Fruit fly (Drosophila melanogaster) whole organism, embryonic: Measurements from ENCODE around the gene CG10761.

Source experiments
- BEAF-32 ChIP-seq: fragments of 200-800 bp; sonication (Bioruptor generic); optimal IDR thresholded peaks from 3 replicates; lab custom pipeline; 2017; ENCODE audit warnings: missing biosample characterization, missing genetic modification characterization, mild to moderate bottlenecking, moderate library complexity, missing genetic modification reagents
- CG10267 ChIP-seq: fragments of 200-800 bp; sonication (Bioruptor generic); optimal IDR thresholded peaks from 2 replicates; lab custom pipeline; 2018; ENCODE audit warnings: missing biosample characterization, mild to moderate bottlenecking, missing genetic modification characterization, moderate library complexity
- CG14710 ChIP-seq: fragments of 200-800 bp; sonication (Bioruptor generic); optimal IDR thresholded peaks from 3 replicates; lab custom pipeline; 2019; ENCODE audit warnings: missing biosample characterization, mild to moderate bottlenecking, missing genetic modification characterization, moderate library complexity
- CG15514 ChIP-seq: fragments of 200-800 bp; sonication (Bioruptor generic); optimal IDR thresholded peaks from 3 replicates; lab custom pipeline; 2017; ENCODE audit warnings: missing biosample characterization, missing genetic modification characterization, mild to moderate bottlenecking, moderate library complexity, missing genetic modification reagents
- CG17359 ChIP-seq: fragments of 200-800 bp; sonication (Bioruptor generic); optimal IDR thresholded peaks from 3 replicates; lab custom pipeline; 2018; ENCODE audit warnings: missing biosample characterization, mild to moderate bottlenecking, missing genetic modification characterization, moderate library complexity
- CG17361 ChIP-seq: fragments of 200-800 bp; sonication (Bioruptor generic); IDR thresholded peaks from 3 replicates; pipeline ENCODE4 v1.3.6; 2022; ENCODE audit warnings: missing biosample characterization, missing genetic modification characterization
- CG17612 ChIP-seq: fragments of 200-800 bp; sonication (Bioruptor generic); IDR thresholded peaks from 2 replicates; pipeline ENCODE4 v1.3.6; 2022; ENCODE audit warnings: missing biosample characterization, missing genetic modification characterization
- CG18011 ChIP-seq: fragments of 200-800 bp; sonication (Bioruptor generic); optimal IDR thresholded peaks from 2 replicates; lab custom pipeline; 2017; ENCODE audit warnings: missing biosample characterization, missing genetic modification characterization, mild to moderate bottlenecking, moderate library complexity, missing genotype
- CG2116 ChIP-seq: fragments of 200-800 bp; sonication (Bioruptor generic); optimal IDR thresholded peaks from 3 replicates; lab custom pipeline; 2018; ENCODE audit warnings: missing biosample characterization, mild to moderate bottlenecking, missing genetic modification characterization
- CG32767 ChIP-seq: fragments of 200-800 bp; sonication (Bioruptor generic); IDR thresholded peaks from 2 replicates; pipeline ENCODE4 v1.3.6; 2022; ENCODE audit warnings: missing biosample characterization, missing genetic modification characterization
- CG4328 ChIP-seq: fragments of 200-800 bp; sonication (Bioruptor generic); optimal IDR thresholded peaks from 3 replicates; lab custom pipeline; 2017; ENCODE audit warnings: missing biosample characterization, missing genetic modification reagents, missing genetic modification characterization
- CG4617 ChIP-seq: fragments of 200-800 bp; sonication (Bioruptor generic); optimal IDR thresholded peaks from 3 replicates; lab custom pipeline; 2016; ENCODE audit warnings: missing biosample characterization, missing genetic modification characterization, borderline replicate concordance
- CG4820 ChIP-seq: fragments of 200-800 bp; sonication (Bioruptor generic); optimal IDR thresholded peaks from 3 replicates; lab custom pipeline; 2016; ENCODE audit warnings: missing biosample characterization, missing genetic modification characterization
- CG8924 ChIP-seq: fragments of 200-800 bp; optimal IDR thresholded peaks from 3 replicates; lab custom pipeline; 2019; ENCODE audit warnings: missing biosample characterization, mild to moderate bottlenecking, missing genetic modification characterization, moderate library complexity
- CTCF ChIP-seq: fragments of 200-800 bp; sonication (Bioruptor generic); optimal IDR thresholded peaks from 2 replicates; lab custom pipeline; 2017; ENCODE audit warnings: missing biosample characterization, mild to moderate bottlenecking, missing genetic modification characterization, moderate library complexity
- CrebB ChIP-seq: fragments of 200-800 bp; sonication (Bioruptor generic); optimal IDR thresholded peaks from 3 replicates; lab custom pipeline; 2018; ENCODE audit warnings: missing biosample characterization, mild to moderate bottlenecking, missing genetic modification characterization
- Dp ChIP-seq: fragments of 200-800 bp; sonication (Bioruptor generic); optimal IDR thresholded peaks from 2 replicates; lab custom pipeline; 2018; ENCODE audit warnings: missing biosample characterization, mild to moderate bottlenecking, missing genetic modification characterization, moderate library complexity
- Dref ChIP-seq: fragments of 200-800 bp; sonication (Bioruptor generic); IDR thresholded peaks from 2 replicates; pipeline ENCODE4 v1.3.6; 2022; ENCODE audit warnings: missing biosample characterization, missing genetic modification characterization
- Drgx ChIP-seq: fragments of 200-800 bp; sonication (Bioruptor generic); IDR thresholded peaks from 2 replicates; pipeline ENCODE4 v1.3.6; 2022; ENCODE audit warnings: missing biosample characterization, missing genetic modification characterization
- E2f2 ChIP-seq: fragments of 200-800 bp; sonication (Bioruptor generic); IDR thresholded peaks from 2 replicates; pipeline ENCODE4 v1.3.6; 2022; ENCODE audit warnings: missing biosample characterization, missing genetic modification characterization
- ERR ChIP-seq: fragments of 200-800 bp; sonication (Bioruptor generic); optimal IDR thresholded peaks from 2 replicates; lab custom pipeline; 2016; ENCODE audit warnings: missing biosample characterization, missing genetic modification characterization
- HLH4C ChIP-seq: fragments of 200-800 bp; sonication (Bioruptor generic); IDR thresholded peaks from 3 replicates; pipeline ENCODE4 v1.3.6; 2022; ENCODE audit warnings: missing biosample characterization, missing genetic modification characterization; ENCODE audit not compliant: partially characterized antibody
- MBD-R2 ChIP-seq: fragments of 200-800 bp; sonication (Bioruptor generic); IDR thresholded peaks from 2 replicates; pipeline ENCODE4 v1.3.6; 2022; ENCODE audit warnings: missing biosample characterization, missing genetic modification characterization
- Max ChIP-seq: fragments of 200-800 bp; sonication (Bioruptor generic); optimal IDR thresholded peaks from 2 replicates; lab custom pipeline; 2016; ENCODE audit warnings: missing biosample characterization, mild to moderate bottlenecking, missing genetic modification characterization
- Med ChIP-seq: fragments of 200-800 bp; sonication (Bioruptor generic); peaks from one replicate; lab custom pipeline; 2016; ENCODE audit warnings: missing biosample characterization, missing genetic modification characterization, mild to moderate bottlenecking, inconsistent platforms, moderate library complexity
- Myb ChIP-seq: fragments of 200-800 bp; sonication (Bioruptor generic); optimal IDR thresholded peaks from 2 replicates; lab custom pipeline; 2016; ENCODE audit warnings: missing biosample characterization, missing genetic modification characterization
- Oli ChIP-seq: fragments of 200-800 bp; sonication (Bioruptor generic); optimal IDR thresholded peaks from 2 replicates; lab custom pipeline; 2018; ENCODE audit warnings: missing biosample characterization, mild to moderate bottlenecking, missing genetic modification characterization, moderate library complexity
- Poxn ChIP-seq: fragments of 200-800 bp; sonication (Bioruptor generic); IDR thresholded peaks from 2 replicates; pipeline ENCODE4 v1.3.6; 2022; ENCODE audit warnings: missing biosample characterization, missing genetic modification characterization
- Rfx ChIP-seq: fragments of 200-800 bp; sonication (Bioruptor generic); IDR thresholded peaks from 2 replicates; pipeline ENCODE4 v1.3.6; 2022; ENCODE audit warnings: missing biosample characterization, missing genetic modification characterization
- amos ChIP-seq: fragments of 200-800 bp; sonication (Bioruptor generic); IDR thresholded peaks from 2 replicates; pipeline ENCODE4 v1.3.6; 2022; ENCODE audit warnings: missing biosample characterization, missing genetic modification characterization; ENCODE audit not compliant: partially characterized antibody
- bbx ChIP-seq: fragments of 200-800 bp; sonication (Bioruptor generic); IDR thresholded peaks from 2 replicates; pipeline ENCODE4 v1.3.6; 2022; ENCODE audit warnings: missing biosample characterization, missing genetic modification characterization; ENCODE audit not compliant: partially characterized antibody
- gfzf ChIP-seq: fragments of 200-800 bp; sonication (Bioruptor generic); optimal IDR thresholded peaks from 2 replicates; lab custom pipeline; 2016; ENCODE audit warnings: missing biosample characterization, mild to moderate bottlenecking, missing genetic modification characterization, moderate library complexity
- gt ChIP-seq: fragments of 200-800 bp; sonication (Bioruptor generic); IDR thresholded peaks from 2 replicates; pipeline ENCODE4 v1.3.6; 2022; ENCODE audit warnings: missing biosample characterization, missing genetic modification characterization
- insv ChIP-seq, 2 experiments: fragments of 200-800 bp; sonication (Bioruptor generic); optimal IDR thresholded peaks; 3 replicates each; lab custom pipeline; 2016 to 2018; ENCODE audit warnings: missing biosample characterization in 2 of 2, missing genetic modification characterization in 2 of 2
- lmd ChIP-seq: fragments of 200-800 bp; sonication (Bioruptor generic); IDR thresholded peaks from 2 replicates; pipeline ENCODE4 v1.3.6; 2022; ENCODE audit warnings: missing biosample characterization, missing genetic modification characterization
- phol ChIP-seq: fragments of 200-800 bp; sonication (Bioruptor generic); optimal IDR thresholded peaks from 3 replicates; lab custom pipeline; 2018; ENCODE audit warnings: missing biosample characterization, mild to moderate bottlenecking, missing genetic modification characterization, moderate library complexity
- pita ChIP-seq: fragments of 200-800 bp; sonication (Bioruptor generic); optimal IDR thresholded peaks from 2 replicates; lab custom pipeline; 2017; ENCODE audit warnings: missing biosample characterization, mild to moderate bottlenecking, missing genetic modification characterization
- pzg ChIP-seq: fragments of 200-800 bp; sonication (Bioruptor generic); optimal IDR thresholded peaks from 3 replicates; lab custom pipeline; 2018; ENCODE audit warnings: missing biosample characterization, mild to moderate bottlenecking, missing genetic modification characterization, moderate library complexity
- sens ChIP-seq: fragments of 200-800 bp; sonication (Bioruptor generic); peaks from one replicate; lab custom pipeline; 2016; ENCODE audit warnings: missing biosample characterization, missing genetic modification characterization
- sens-2 ChIP-seq: fragments of 200-800 bp; sonication (Bioruptor generic); IDR thresholded peaks from 2 replicates; pipeline ENCODE4 v1.3.6; 2022; ENCODE audit warnings: missing biosample characterization, missing genetic modification characterization
- stwl ChIP-seq: fragments of 200-800 bp; sonication (Bioruptor generic); optimal IDR thresholded peaks from 3 replicates; lab custom pipeline; 2018; ENCODE audit warnings: missing biosample characterization, mild to moderate bottlenecking, missing genetic modification characterization, moderate library complexity
- trem ChIP-seq: fragments of 200-800 bp; optimal IDR thresholded peaks from 3 replicates; lab custom pipeline; 2019; ENCODE audit warnings: missing biosample characterization, mild to moderate bottlenecking, missing genetic modification characterization, moderate library complexity
- zfh1 ChIP-seq: fragments of 200-800 bp; sonication (Bioruptor generic); IDR thresholded peaks from 3 replicates; pipeline ENCODE4 v1.3.6; 2022; ENCODE audit warnings: missing biosample characterization, missing genetic modification characterization

Gene CG10761

DNA sequence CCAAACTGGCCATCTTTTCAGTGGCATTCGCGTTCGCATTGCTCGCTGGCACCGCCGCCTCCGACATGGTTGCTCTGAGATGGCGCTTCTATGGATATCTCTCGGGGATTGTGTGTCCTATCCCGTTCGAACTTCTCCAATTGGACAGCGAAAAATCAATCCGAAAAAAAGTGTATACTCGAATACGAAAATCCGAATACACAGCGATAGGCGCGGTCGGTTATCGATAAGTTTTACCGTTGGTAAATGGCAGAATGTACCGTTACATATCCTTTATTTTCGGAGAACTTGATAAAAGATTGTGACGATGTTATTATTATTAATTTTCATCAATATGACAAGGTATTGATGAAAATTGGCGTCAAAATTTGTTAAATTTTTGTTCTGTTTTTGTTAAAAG, 10.5 kb downstream of the CG10761 start, which contains the start of gene Gbeta5 (continued):
- TF ChIP-seq insv (GFP tag; optimal IDR thresholded peaks at IDR 0.05; lab: Kevin White, UChicago): peak in 1 of 2 experiments; percentile 83
- no peak for TF ChIP-seq CG8924
- no peak for TF ChIP-seq Rfx (GFP tag; lab: Robert Waterston, UW)
- peak; percentile 70; the same call in 1 of the 2 replicates for TF ChIP-seq CG32767 (GFP tag; lab: Robert Waterston, UW)
- peak; percentile 14; the same call in 1 of the 2 replicates for TF ChIP-seq bbx (GFP tag; lab: Robert Waterston, UW)
- no peak for TF ChIP-seq CG4820 (GFP tag; lab: Kevin White, UChicago)

dm6 chrX:8148556-8148955, 14.0 kb downstream of the CG10761 start, which contains the start of gene CG10959:
Gene CG10959, plus strand, starts transcription at chrX:8148783.
- TF ChIP-seq BEAF-32 (GFP tag; lab: Kevin White, UChicago): peak; percentile 23
- peak; percentile 33 for TF ChIP-seq CG14710 (tag; lab: Kevin White, UChicago)
- TF ChIP-seq insv (GFP tag; optimal IDR thresholded peaks at IDR 0.05; lab: Kevin White, UChicago): peak in 1 of 2 experiments; percentile 10
- TF ChIP-seq gt (GFP tag; lab: Robert Waterston, UW): no peak
- peak; percentile 51 for TF ChIP-seq sens-2 (GFP tag; lab: Robert Waterston, UW)
- TF ChIP-seq CG2116 (GFP tag; lab: Kevin White, UChicago): peak; percentile 30
- TF ChIP-seq trem (tag; lab: Kevin White, UChicago): peak; percentile 30
- TF ChIP-seq gfzf (GFP tag; lab: Kevin White, UChicago): peak; percentile 17
- TF ChIP-seq zfh1 (GFP tag; lab: Robert Waterston, UW): no peak
- peak; percentile 3 for TF ChIP-seq phol (tag; lab: Kevin White, UChicago)
- no peak for TF ChIP-seq Oli
- TF ChIP-seq pzg (GFP tag; lab: Kevin White, UChicago): peak; percentile 41
- TF ChIP-seq Med (GFP tag; lab: Kevin White, UChicago): peak; percentile 0
- no peak for TF ChIP-seq Drgx (GFP tag; lab: Robert Waterston, UW)
- no peak for TF ChIP-seq CG17359
- TF ChIP-seq amos: peak; percentile 32; the same call in 1 of the 2 replicates
- TF ChIP-seq CG18011 (GFP tag; lab: Kevin White, UChicago): peak; percentile 23
- peak; percentile 37 for TF ChIP-seq CG4617 (GFP tag; lab: Kevin White, UChicago)
- TF ChIP-seq ERR (GFP tag; lab: Kevin White, UChicago): no peak
- TF ChIP-seq E2f2: peak; percentile 70
- TF ChIP-seq stwl (tag; lab: Kevin White, UChicago): no peak
- TF ChIP-seq pita (GFP tag; lab: Kevin White, UChicago): peak; percentile 51
- TF ChIP-seq CG10267 (tag; lab: Kevin White, UChicago): peak; percentile 31
- no peak for TF ChIP-seq Poxn
- peak; percentile 67 for TF ChIP-seq CG15514
- no peak for TF ChIP-seq CG17361
- TF ChIP-seq CG4328 (GFP tag; lab: Kevin White, UChicago): no peak
- peak; percentile 66 for TF ChIP-seq Dref
- peak; percentile 3 for TF ChIP-seq Myb (GFP tag; lab: Kevin White, UChicago)
- peak; percentile 61; the same call in 1 of the 2 replicates for TF ChIP-seq MBD-R2 (GFP tag; lab: Robert Waterston, UW)
- TF ChIP-seq CG17612 (GFP tag; lab: Robert Waterston, UW): no peak
- TF ChIP-seq CTCF: peak; percentile 22
- TF ChIP-seq lmd (GFP tag; lab: Robert Waterston, UW): no peak
- peak; percentile 55 for TF ChIP-seq Dp (GFP tag; lab: Kevin White, UChicago)
- 0 out of 3 replicates have a peak, but pooled peaks have one; percentile 34 for TF ChIP-seq HLH4C (GFP tag; lab: Robert Waterston, UW)
- no peak for TF ChIP-seq CrebB (tag; lab: Kevin White, UChicago)
- TF ChIP-seq Max: no peak
- peak; percentile 86 for TF ChIP-seq sens (GFP tag; lab: Kevin White, UChicago)
